Worm (Caenorhabditis elegans): ENCODE data around the gene W01G7.4.

Gene W01G7.4

DNA sequence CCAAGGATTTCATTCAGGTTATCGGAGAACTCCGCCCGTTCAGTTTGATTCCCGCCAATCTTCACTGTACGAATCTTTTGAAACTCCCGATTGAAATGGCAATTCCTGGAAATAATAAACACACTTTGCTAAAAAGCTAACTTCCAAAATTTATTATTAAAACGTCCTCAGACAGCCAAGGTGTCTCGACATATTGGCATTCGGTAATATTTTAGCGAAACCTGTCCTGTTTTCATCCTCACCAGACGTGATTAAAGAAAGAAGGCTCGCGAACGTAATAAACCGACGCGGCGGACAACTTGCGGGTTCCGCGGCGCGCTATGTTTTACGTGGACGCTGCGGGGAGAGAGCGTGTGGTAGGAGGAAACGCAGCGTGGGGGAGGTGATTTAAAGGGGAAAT is 42.3 kb upstream of the W01G7.4 start (continued):
- TF ChIP-seq Y116A8C.19 (tag; optimal IDR thresholded peaks at IDR 0.05; ENCODE audit: borderline replicate concordance) (no peak), nhr-28 (tag; optimal IDR thresholded peaks at IDR 0.05) (no peak), C04F5.9 (tag; optimal IDR thresholded peaks at IDR 0.05) (peak; percentile 57), dpl-1 (GFP tag; optimal IDR thresholded peaks at IDR 0.05) (peak; percentile 28 to 67 (median 50)), ama-1 (optimal IDR thresholded peaks at IDR 0.05) (peak; percentile 97), dsc-1 (tag; optimal IDR thresholded peaks at IDR 0.05) (peak; percentile 84), ceh-82 (tag; optimal IDR thresholded peaks at IDR 0.05) (peak; percentile 22 to 58 (median 33)), mab-9 (GFP tag; IDR thresholded peaks at IDR 0.05) (0 out of 2 replicates have a peak, but pooled peaks have one; percentile 55), sptf-1 (tag; optimal IDR thresholded peaks at IDR 0.05) (no peak), fkh-10 (GFP tag; optimal IDR thresholded peaks at IDR 0.05) (no peak), elt-3 (tag; optimal IDR thresholded peaks at IDR 0.05) (peak in 2 of 6 experiments; percentile 67 to 70), ces-1 (GFP tag; optimal IDR thresholded peaks at IDR 0.05) (no peak), nhr-71 (tag; optimal IDR thresholded peaks at IDR 0.05) (peak; percentile 94), pqm-1 (tag; optimal IDR thresholded peaks at IDR 0.05) (no peak), lin-15B (tag; optimal IDR thresholded peaks at IDR 0.05) (no peak), rnt-1 (tag; optimal IDR thresholded peaks at IDR 0.05) (peak; percentile 85), vab-15 (tag; optimal IDR thresholded peaks at IDR 0.05) (no peak), snu-23 (GFP tag; optimal IDR thresholded peaks at IDR 0.05) (peak; percentile 91), efl-1 (optimal IDR thresholded peaks at IDR 0.05) (peak; percentile 53 to 80), efl-1 (GFP tag; optimal IDR thresholded peaks at IDR 0.05 in 1 of 2) (peak; percentile 62 to 96), lin-13 (GFP tag; optimal IDR thresholded peaks at IDR 0.05) (peak; percentile 30), irx-1 (tag; optimal IDR thresholded peaks at IDR 0.05) (peak; percentile 79), efl-3 (GFP tag; optimal IDR thresholded peaks at IDR 0.05) (no peak), aly-2 (tag; optimal IDR thresholded peaks at IDR 0.05) (peak; percentile 82), C34B4.2 (tag; optimal IDR thresholded peaks at IDR 0.05) (peak; percentile 5), egl-27 (tag; optimal IDR thresholded peaks at IDR 0.05) (no peak), swsn-7 (tag; optimal IDR thresholded peaks at IDR 0.05) (peak; percentile 92), unc-98 (GFP tag; IDR thresholded peaks at IDR 0.05) (no peak), lin-14 (GFP tag; optimal IDR thresholded peaks at IDR 0.05) (peak; percentile 83), unc-86 (tag; optimal IDR thresholded peaks at IDR 0.05) (peak; percentile 55), F16B12.6 (tag; optimal IDR thresholded peaks at IDR 0.05) (peak; percentile 3), tbx-2 (tag; optimal IDR thresholded peaks at IDR 0.05) (peak; percentile 80), ceh-90 (tag; optimal IDR thresholded peaks at IDR 0.05) (no peak), nhr-90 (tag; optimal IDR thresholded peaks at IDR 0.05; ENCODE audit: poor library complexity) (peak; percentile 98), xbp-1 (tag; optimal IDR thresholded peaks at IDR 0.05) (peak; percentile 84), mdl-1 (tag; optimal IDR thresholded peaks at IDR 0.05) (peak in 1 of 2 experiments; percentile 49), ztf-11 (tag; optimal IDR thresholded peaks at IDR 0.05) (peak in 1 of 2 experiments; percentile 65), pag-3 (tag; optimal IDR thresholded peaks at IDR 0.05; ENCODE audit: borderline replicate concordance, insufficient read depth) (peak; percentile 54), zip-4 (GFP tag; optimal IDR thresholded peaks at IDR 0.05) (peak; percentile 81), fos-1 (tag; optimal IDR thresholded peaks at IDR 0.05) (peak; percentile 44), nhr-77 (tag; optimal IDR thresholded peaks at IDR 0.05) (peak; percentile 86), nhr-237 (tag; optimal IDR thresholded peaks at IDR 0.05) (no peak), hlh-17 (GFP tag; optimal IDR thresholded peaks at IDR 0.05; ENCODE audit: borderline replicate concordance) (no peak), unc-130 (tag; optimal IDR thresholded peaks at IDR 0.05) (peak; percentile 23), ceh-8 (GFP tag; optimal IDR thresholded peaks at IDR 0.05) (peak; percentile 79), nhr-47 (tag; optimal IDR thresholded peaks at IDR 0.05) (peak; percentile 93), hpl-2 (GFP tag; optimal IDR thresholded peaks at IDR 0.05) (peak; percentile 54), ztf-4 (tag; optimal IDR thresholded peaks at IDR 0.05) (peak; percentile 53), blmp-1 (tag; optimal IDR thresholded peaks at IDR 0.05) (no peak), zag-1 (tag; optimal IDR thresholded peaks at IDR 0.05) (no peak), fkh-8 (tag; optimal IDR thresholded peaks at IDR 0.05) (no peak), nhr-11 (tag; optimal IDR thresholded peaks at IDR 0.05) (peak; percentile 49)
